Fruit fly (Drosophila melanogaster) whole organism, pupa: ENCODE data around the gene CG14770.

Experiments used
- CG12605 ChIP-seq: fragments of 200-800 bp; sonication (Bioruptor generic); IDR thresholded peaks from 2 replicates; pipeline ENCODE4 v1.3.6; 2022; ENCODE audit warnings: missing biosample characterization, missing genetic modification characterization
- CG14655 ChIP-seq: fragments of 200-800 bp; sonication (Bioruptor generic); optimal IDR thresholded peaks from 3 replicates; lab custom pipeline; 2017; ENCODE audit warnings: mild to moderate bottlenecking, missing biosample characterization, missing genetic modification reagents, missing genetic modification characterization
- CG15710 ChIP-seq: fragments of 200-800 bp; sonication (Bioruptor generic); optimal IDR thresholded peaks from 2 replicates; lab custom pipeline; 2018; ENCODE audit warnings: missing biosample characterization, mild to moderate bottlenecking, missing genetic modification characterization, moderate library complexity
- CG17806 ChIP-seq: fragments of 200-800 bp; sonication (Bioruptor generic); optimal IDR thresholded peaks from 2 replicates; lab custom pipeline; 2018; ENCODE audit warnings: missing biosample characterization, mild to moderate bottlenecking, missing genetic modification characterization, moderate library complexity
- CG4496 ChIP-seq: fragments of 200-800 bp; sonication (Bioruptor generic); IDR thresholded peaks from 3 replicates; pipeline ENCODE4 v1.3.6; 2022; ENCODE audit warnings: missing biosample characterization, missing genetic modification characterization
- CG8159 ChIP-seq: fragments of 200-800 bp; sonication (Bioruptor generic); optimal IDR thresholded peaks from 3 replicates; lab custom pipeline; 2018; ENCODE audit warnings: missing biosample characterization, mild to moderate bottlenecking, missing genetic modification characterization, moderate library complexity
- D1 ChIP-seq: fragments of 200-800 bp; sonication (Bioruptor generic); optimal IDR thresholded peaks from 2 replicates; lab custom pipeline; 2018; ENCODE audit warnings: missing biosample characterization, mild to moderate bottlenecking, missing genetic modification characterization, moderate library complexity
- Pif1A ChIP-seq: fragments of 200-800 bp; sonication (Bioruptor generic); optimal IDR thresholded peaks from 3 replicates; lab custom pipeline; 2016; ENCODE audit warnings: missing biosample characterization, missing genetic modification characterization
- Pif1B ChIP-seq: fragments of 200-800 bp; sonication (Bioruptor generic); optimal IDR thresholded peaks from 3 replicates; lab custom pipeline; 2016; ENCODE audit warnings: missing biosample characterization, missing genetic modification characterization
- Snoo ChIP-seq: fragments of 200-800 bp; sonication (Bioruptor generic); optimal IDR thresholded peaks from 3 replicates; lab custom pipeline; 2017; ENCODE audit warnings: missing biosample characterization, mild to moderate bottlenecking, missing genetic modification characterization, inconsistent platforms
- rn ChIP-seq: fragments of 200-800 bp; sonication (Bioruptor generic); IDR thresholded peaks from 2 replicates; pipeline ENCODE4 v1.3.6; 2022; ENCODE audit warnings: missing biosample characterization, missing genetic modification characterization

- TF ChIP-seq Pif1A (GFP tag; lab: Kevin White, UChicago): no peak
- no peak for TF ChIP-seq CG14655 (GFP tag; lab: Kevin White, UChicago)
- TF ChIP-seq CG4496 (GFP tag; lab: Robert Waterston, UW): no peak
- TF ChIP-seq CG15710: no peak
- no peak for TF ChIP-seq Pif1B (GFP tag; lab: Kevin White, UChicago)
- TF ChIP-seq CG17806 (tag; lab: Kevin White, UChicago): no peak
- no peak for TF ChIP-seq Snoo
- TF ChIP-seq D1 (tag; lab: Kevin White, UChicago): no peak
- no peak for TF ChIP-seq CG12605 (GFP tag; lab: Robert Waterston, UW)
- no peak for TF ChIP-seq rn
- no peak for TF ChIP-seq CG8159
Observed at dm6 chrX:1346256-1346655, 22.8 kb upstream of the CG14770 start, which contains the start of gene Tsp2A.
